Fruit fly (Drosophila melanogaster) whole organism, embryonic: ENCODE data around the gene Plod.

ENCODE experiments used
- Awh ChIP-seq: fragments of 200-800 bp; sonication (Bioruptor generic); IDR thresholded peaks from 2 replicates; pipeline ENCODE4, ENCODE4 v1.3.6; 2022; ENCODE audit warnings: missing biosample characterization, missing genetic modification characterization
- BtbVII ChIP-seq: fragments of 200-800 bp; sonication (Bioruptor generic); optimal IDR thresholded peaks from 3 replicates; lab custom pipeline; 2017; ENCODE audit warnings: missing biosample characterization, mild to moderate bottlenecking, missing genetic modification characterization
- CG10209 ChIP-seq: fragments of 200-800 bp; sonication (Bioruptor generic); optimal IDR thresholded peaks from 3 replicates; lab custom pipeline; 2017; ENCODE audit warnings: missing biosample characterization, mild to moderate bottlenecking, missing genetic modification characterization, missing genetic modification reagents
- CG11695 ChIP-seq: fragments of 200-800 bp; sonication (Bioruptor generic); IDR thresholded peaks from 3 replicates; pipeline ENCODE4 v1.3.6; 2022; ENCODE audit warnings: missing biosample characterization, missing genetic modification characterization
- CG14050 ChIP-seq: fragments of 200-800 bp; sonication (Bioruptor generic); IDR thresholded peaks from 3 replicates; pipeline ENCODE4 v1.3.6; 2022; ENCODE audit warnings: missing biosample characterization, missing genetic modification characterization
- CG1529 ChIP-seq: fragments of 200-800 bp; sonication (Bioruptor generic); optimal IDR thresholded peaks from 3 replicates; lab custom pipeline; 2018; ENCODE audit warnings: missing biosample characterization, missing genetic modification characterization
- CG15601 ChIP-seq: fragments of 200-800 bp; sonication (Bioruptor generic); optimal IDR thresholded peaks from 3 replicates; lab custom pipeline; 2019; ENCODE audit warnings: missing biosample characterization, mild to moderate bottlenecking, missing genetic modification characterization, moderate library complexity
- CG17328 ChIP-seq: fragments of 200-800 bp; sonication (Bioruptor generic); IDR thresholded peaks from 2 replicates; pipeline ENCODE4 v1.3.6; 2022; ENCODE audit warnings: missing biosample characterization, missing genetic modification characterization
- CG18011 ChIP-seq: fragments of 200-800 bp; sonication (Bioruptor generic); optimal IDR thresholded peaks from 2 replicates; lab custom pipeline; 2017; ENCODE audit warnings: missing biosample characterization, missing genetic modification characterization, mild to moderate bottlenecking, moderate library complexity, missing genotype
- CG2199 ChIP-seq: fragments of 200-800 bp; sonication (Bioruptor generic); IDR thresholded peaks from 3 replicates; pipeline ENCODE4 v1.3.6; 2022; ENCODE audit warnings: missing biosample characterization, missing genetic modification characterization
- CG31224 ChIP-seq: fragments of 200-800 bp; sonication (Bioruptor generic); IDR thresholded peaks from 2 replicates; pipeline ENCODE4 v1.3.6; 2022; ENCODE audit warnings: missing biosample characterization, missing genetic modification characterization
- CG32532 ChIP-seq: fragments of 200-800 bp; sonication (Bioruptor generic); IDR thresholded peaks from 2 replicates; pipeline ENCODE4 v1.3.6; 2022; ENCODE audit warnings: missing biosample characterization, missing genetic modification characterization
- CG32767 ChIP-seq: fragments of 200-800 bp; sonication (Bioruptor generic); IDR thresholded peaks from 2 replicates; pipeline ENCODE4 v1.3.6; 2022; ENCODE audit warnings: missing biosample characterization, missing genetic modification characterization
- CG6175 ChIP-seq: fragments of 200-800 bp; sonication (Bioruptor generic); IDR thresholded peaks from 3 replicates; pipeline ENCODE4 v1.3.6; 2022; ENCODE audit warnings: missing biosample characterization, missing genetic modification characterization
- CG6654 ChIP-seq: fragments of 200-800 bp; sonication (Bioruptor generic); optimal IDR thresholded peaks from 2 replicates; lab custom pipeline; 2017; ENCODE audit warnings: missing biosample characterization, mild to moderate bottlenecking, missing genetic modification characterization
- CG7786 ChIP-seq: fragments of 200-800 bp; sonication (Bioruptor generic); optimal IDR thresholded peaks from 2 replicates; lab custom pipeline; 2016; ENCODE audit warnings: missing biosample characterization, missing genetic modification characterization
- CG8290 ChIP-seq, 3 experiments: fragments of 200-800 bp; sonication (Bioruptor generic); optimal IDR thresholded peaks; 2 replicates each; lab custom pipeline; 2016 to 2019; ENCODE audit warnings: missing biosample characterization in 3 of 3, missing genetic modification characterization in 3 of 3, mild to moderate bottlenecking in 2 of 3, moderate library complexity in 1 of 3
- CG8924 ChIP-seq: fragments of 200-800 bp; optimal IDR thresholded peaks from 3 replicates; lab custom pipeline; 2019; ENCODE audit warnings: missing biosample characterization, mild to moderate bottlenecking, missing genetic modification characterization, moderate library complexity
- Dip3 ChIP-seq: fragments of 200-800 bp; sonication (Bioruptor generic); optimal IDR thresholded peaks from 3 replicates; lab custom pipeline; 2016; ENCODE audit warnings: missing biosample characterization, missing genetic modification characterization
- ERR ChIP-seq: fragments of 200-800 bp; sonication (Bioruptor generic); optimal IDR thresholded peaks from 2 replicates; lab custom pipeline; 2016; ENCODE audit warnings: missing biosample characterization, missing genetic modification characterization
- Ets65A ChIP-seq: fragments of 200-800 bp; sonication (Bioruptor generic); peaks from one replicate; lab custom pipeline; 2016; ENCODE audit warnings: missing biosample characterization, missing genetic modification characterization
- Nf-YA ChIP-seq: fragments of 200-800 bp; sonication (Bioruptor generic); IDR thresholded peaks from 2 replicates; pipeline ENCODE4 v1.3.6; 2022; ENCODE audit warnings: missing biosample characterization, missing genetic modification characterization
- PHDP ChIP-seq: fragments of 200-800 bp; sonication (Bioruptor generic); optimal IDR thresholded peaks from 3 replicates; lab custom pipeline; 2018; ENCODE audit warnings: missing biosample characterization, mild to moderate bottlenecking, missing genetic modification characterization, moderate library complexity
- Sin3A ChIP-seq: fragments of >200 bp; optimal IDR thresholded peaks from 2 replicates; lab custom pipeline; 2018
- Stat92E ChIP-seq, 3 experiments: fragments of >200 bp in 2 of 3; fragments of 200-800 bp in 1 of 3; sonication (Bioruptor generic) in 1 of 3; optimal IDR thresholded peaks; 2 replicates each; lab custom pipeline; 2017 to 2019; ENCODE audit warnings: missing biosample characterization in 3 of 3, missing genetic modification characterization in 3 of 3, mild to moderate bottlenecking in 1 of 3, moderate library complexity in 1 of 3
- ase ChIP-seq: fragments of 200-800 bp; sonication (Bioruptor generic); IDR thresholded peaks from 3 replicates; pipeline ENCODE4 v1.3.6; 2022; ENCODE audit warnings: missing biosample characterization, missing genetic modification characterization
- chm ChIP-seq: fragments of 200-800 bp; sonication (Bioruptor generic); IDR thresholded peaks from 2 replicates; pipeline ENCODE4 v1.3.6; 2022; ENCODE audit warnings: missing biosample characterization, missing genetic modification characterization
- corto ChIP-seq: fragments of 200-800 bp; sonication (Bioruptor generic); optimal IDR thresholded peaks from 2 replicates; lab custom pipeline; 2016; ENCODE audit warnings: missing biosample characterization, mild to moderate bottlenecking, missing genetic modification characterization, moderate library complexity
- croc ChIP-seq: fragments of 200-800 bp; sonication (Bioruptor generic); conservative IDR thresholded peaks from 3 replicates; pipeline ENCODE4 v1.3.6; 2022; ENCODE audit warnings: missing biosample characterization, missing genetic modification characterization
- crol ChIP-seq: fragments of 200-800 bp; sonication (Bioruptor generic); IDR thresholded peaks from 2 replicates; pipeline ENCODE4 v1.3.6; 2022; ENCODE audit warnings: missing biosample characterization, missing genetic modification characterization
- dati ChIP-seq: fragments of 200-800 bp; sonication (Bioruptor generic); IDR thresholded peaks from 2 replicates; pipeline ENCODE4 v1.3.6; 2022; ENCODE audit warnings: missing biosample characterization, missing genetic modification characterization
- ham ChIP-seq: fragments of 200-800 bp; sonication (Bioruptor generic); IDR thresholded peaks from 2 replicates; pipeline ENCODE4 v1.3.6; 2022; ENCODE audit warnings: missing biosample characterization, missing genetic modification characterization
- hbn ChIP-seq: fragments of 200-800 bp; sonication (Bioruptor generic); IDR thresholded peaks from 2 replicates; pipeline ENCODE4 v1.3.6; 2022; ENCODE audit warnings: missing biosample characterization, missing genetic modification characterization; ENCODE audit not compliant: partially characterized antibody
- insv ChIP-seq, 2 experiments: fragments of 200-800 bp; sonication (Bioruptor generic); optimal IDR thresholded peaks; 3 replicates each; lab custom pipeline; 2016 to 2018; ENCODE audit warnings: missing biosample characterization in 2 of 2, missing genetic modification characterization in 2 of 2
- nau ChIP-seq: fragments of 200-800 bp; sonication (Bioruptor generic); optimal IDR thresholded peaks from 3 replicates; lab custom pipeline; 2017; ENCODE audit warnings: missing biosample characterization, mild to moderate bottlenecking, missing genetic modification characterization, missing genetic modification reagents
- nerfin-2 ChIP-seq: fragments of 200-800 bp; sonication (Bioruptor generic); IDR thresholded peaks from 2 replicates; pipeline ENCODE4 v1.3.6; 2022; ENCODE audit warnings: missing biosample characterization, missing genetic modification characterization; ENCODE audit not compliant: partially characterized antibody
- oc ChIP-seq: fragments of 200-800 bp; sonication (Bioruptor generic); optimal IDR thresholded peaks from 2 replicates; lab custom pipeline; 2018; ENCODE audit warnings: missing biosample characterization, mild to moderate bottlenecking, missing genetic modification characterization, moderate library complexity
- odd ChIP-seq: fragments of 200-800 bp; sonication (Bioruptor generic); optimal IDR thresholded peaks from 2 replicates; lab custom pipeline; 2017; ENCODE audit warnings: missing biosample characterization, mild to moderate bottlenecking, missing genetic modification characterization
- pan ChIP-seq, 4 experiments: fragments of >200 bp in 3 of 4; fragments of 200-800 bp in 1 of 4; sonication (Bioruptor generic) in 1 of 4; optimal IDR thresholded peaks in 3 of 4; IDR thresholded peaks in 1 of 4; 2 replicates each; pipeline versions ENCODE4 v1.3.6 to Lab custom; 2017 to 2022; ENCODE audit warnings: missing biosample characterization in 2 of 4, missing genetic modification characterization in 2 of 4, mixed read lengths in 1 of 4
- rib ChIP-seq: fragments of 200-800 bp; sonication (Bioruptor generic); IDR thresholded peaks from 2 replicates; pipeline ENCODE4 v1.3.6; 2022; ENCODE audit warnings: missing biosample characterization, missing genetic modification characterization
- row ChIP-seq: fragments of 200-800 bp; sonication (Bioruptor generic); IDR thresholded peaks from 3 replicates; pipeline ENCODE4 v1.3.6; 2022; ENCODE audit warnings: missing biosample characterization, missing genetic modification characterization
- sna ChIP-seq: fragments of 200-800 bp; sonication (Bioruptor generic); IDR thresholded peaks from 2 replicates; pipeline ENCODE4 v1.3.6; 2022; ENCODE audit warnings: missing biosample characterization, missing genetic modification characterization; ENCODE audit not compliant: partially characterized antibody
- so ChIP-seq: fragments of 200-800 bp; sonication (Bioruptor generic); IDR thresholded peaks from 3 replicates; pipeline ENCODE4 v1.3.6; 2022; ENCODE audit warnings: missing biosample characterization, missing genetic modification characterization
- sob ChIP-seq: fragments of 200-800 bp; sonication (Bioruptor generic); IDR thresholded peaks from 2 replicates; pipeline ENCODE4 v1.3.6; 2022; ENCODE audit warnings: missing biosample characterization, missing genetic modification characterization
- tap ChIP-seq: fragments of 200-800 bp; optimal IDR thresholded peaks from 3 replicates; lab custom pipeline; 2019; ENCODE audit warnings: missing biosample characterization, mild to moderate bottlenecking, missing genetic modification characterization, moderate library complexity
- tio ChIP-seq: fragments of 200-800 bp; sonication (Bioruptor generic); optimal IDR thresholded peaks from 2 replicates; lab custom pipeline; 2017; ENCODE audit warnings: missing biosample characterization, missing genetic modification characterization, inconsistent platforms
- wek ChIP-seq: fragments of 200-800 bp; sonication (Bioruptor generic); optimal IDR thresholded peaks from 3 replicates; lab custom pipeline; 2018; ENCODE audit warnings: missing biosample characterization, mild to moderate bottlenecking, missing genetic modification characterization, moderate library complexity
- zf30C ChIP-seq: fragments of 200-800 bp; sonication (Bioruptor generic); optimal IDR thresholded peaks from 3 replicates; lab custom pipeline; 2018; ENCODE audit warnings: missing biosample characterization, mild to moderate bottlenecking, missing genetic modification characterization

Gene Plod

dm6 chr3L:11247370-11248255 is 41.8 kb upstream of the Plod start (continued):
- TF ChIP-seq BtbVII (GFP tag; lab: Kevin White, UChicago) (peak; percentile 28), CG31224 (GFP tag; lab: Robert Waterston, UW) (no peak), hbn (no peak), Nf-YA (GFP tag; lab: Robert Waterston, UW) (no peak), PHDP (tag; lab: Kevin White, UChicago) (peak; percentile 12), CG14050 (GFP tag; lab: Robert Waterston, UW) (no peak), sob (GFP tag; lab: Robert Waterston, UW) (no peak), CG10209 (GFP tag; lab: Kevin White, UChicago) (no peak), croc (GFP tag; lab: Robert Waterston, UW) (no peak), tio (GFP tag; lab: Kevin White, UChicago) (no peak), row (GFP tag; lab: Robert Waterston, UW) (0 out of 3 replicates have a peak, but pooled peaks have one; percentile 12), CG11695 (0 out of 3 replicates have a peak, but pooled peaks have one; percentile 14), Dip3 (GFP tag; lab: Kevin White, UChicago) (no peak), Awh (GFP tag; lab: Robert Waterston, UW) (peak; percentile 48; the same call in 1 of the 2 replicates), CG6175 (GFP tag; lab: Robert Waterston, UW) (peak; percentile 12; the same call in 1 of the 3 replicates), CG1529 (GFP tag; lab: Kevin White, UChicago) (peak; percentile 13), CG8924 (tag; lab: Kevin White, UChicago) (peak; percentile 23), dati (no peak), Sin3A (lab: Kevin White, UChicago) (no peak), nerfin-2 (no peak), CG32767 (GFP tag; lab: Robert Waterston, UW) (peak; percentile 41; the same call in 1 of the 2 replicates), zf30C (GFP tag; lab: Kevin White, UChicago) (peak; percentile 15), insv (GFP tag; optimal IDR thresholded peaks at IDR 0.05; lab: Kevin White, UChicago) (peak in 1 of 2 experiments; percentile 45), ham (GFP tag; lab: Robert Waterston, UW) (no peak), Ets65A (no peak), ase (GFP tag; lab: Robert Waterston, UW) (no peak), tap (tag; lab: Kevin White, UChicago) (peak; percentile 32), corto (GFP tag; lab: Kevin White, UChicago) (no peak), oc (no peak), ERR (no peak), CG17328 (GFP tag; lab: Robert Waterston, UW) (no peak), sna (GFP tag; lab: Robert Waterston, UW) (peak; percentile 70), crol (GFP tag; lab: Robert Waterston, UW) (peak; percentile 97), CG2199 (GFP tag; lab: Robert Waterston, UW) (peak; percentile 90; the same call in 2 of the 3 replicates), CG32532 (GFP tag; lab: Robert Waterston, UW) (no peak), nau (GFP tag; lab: Kevin White, UChicago) (peak; percentile 80), CG6654 (no peak), wek (peak; percentile 61), CG15601 (tag; lab: Kevin White, UChicago) (peak; percentile 3), rib (GFP tag; lab: Robert Waterston, UW) (peak; percentile 60; the same call in 1 of the 2 replicates), Stat92E (GFP tag; optimal IDR thresholded peaks at IDR 0.05; lab: Kevin White, UChicago) (peak in 1 of 3 experiments; percentile 47), CG7786 (no peak), odd (GFP tag; lab: Kevin White, UChicago) (peak; percentile 33), pan (optimal IDR thresholded peaks at IDR 0.05; lab: Kevin White, UChicago) (no peak), pan (GFP tag; optimal IDR thresholded peaks at IDR 0.05 in 1 of 2, IDR thresholded peaks at IDR 0.05 in 1 of 2) (no peak), chm (peak; percentile 77), CG8290 (GFP tag; optimal IDR thresholded peaks at IDR 0.05; lab: Kevin White, UChicago) (no peak), CG8290 (tag; optimal IDR thresholded peaks at IDR 0.05; lab: Kevin White, UChicago) (peak in 1 of 2 experiments; percentile 45), so (GFP tag; lab: Robert Waterston, UW) (peak; percentile 46; the same call in 1 of the 3 replicates), CG18011 (GFP tag; lab: Kevin White, UChicago) (no peak)
